Worm (Caenorhabditis elegans) whole organism, early embryonic: Measurements from ENCODE around the gene hog-1.

Experiments used
- F13C5.2 ChIP-seq: sonication (generic microtip); optimal IDR thresholded peaks from 2 replicates; lab custom pipeline; 2017; ENCODE audit warnings: mild to moderate bottlenecking, missing genetic modification characterization, inconsistent platforms, missing compliant biosample characterization
- ama-1 ChIP-seq: fragments of 150-350 bp; optimal IDR thresholded peaks from 2 replicates; lab custom pipeline; 2014
- ceh-36 ChIP-seq: sonication (generic microtip); optimal IDR thresholded peaks from 2 replicates; lab custom pipeline; 2016; ENCODE audit warnings: missing genetic modification characterization, inconsistent platforms, missing compliant biosample characterization
- flt-1 ChIP-seq: fragments of 200-800 bp; sonication (Bioruptor generic); IDR thresholded peaks from 2 replicates; pipeline ENCODE4 v1.3.6; 2022; ENCODE audit warnings: missing genetic modification characterization, missing compliant biosample characterization
- hmbx-1 ChIP-seq: sonication (generic microtip); optimal IDR thresholded peaks from 2 replicates; lab custom pipeline; 2016; ENCODE audit warnings: mild to moderate bottlenecking, missing genetic modification characterization, missing compliant biosample characterization
- tbx-37 ChIP-seq: fragments of 200-800 bp; sonication (Bioruptor generic); conservative IDR thresholded peaks from 2 replicates; pipeline ENCODE4 v1.3.6; 2022; ENCODE audit warnings: missing genetic modification reagents, missing genetic modification characterization, missing compliant biosample characterization

ce11 chrX:5859161-5859560 is 5.1 kb upstream of the hog-1 start:
- TF ChIP-seq tbx-37 (GFP tag; lab: Robert Waterston, UW) (no peak), flt-1 (GFP tag; lab: Robert Waterston, UW) (no peak), ama-1 (no peak), ceh-36 (tag; lab: Kevin White, UChicago) (no peak), F13C5.2 (no peak), hmbx-1 (tag; lab: Kevin White, UChicago) (no peak)
